Worm (Caenorhabditis elegans): ENCODE measurements around the gene irld-12.

ce11 chrV:3038058-3038457 lies 16.9 kb upstream of the irld-12 start:
- TF ChIP-seq him-1 (tag; optimal IDR thresholded peaks at IDR 0.05) (no peak), nhr-80 (tag; optimal IDR thresholded peaks at IDR 0.05) (no peak), hmg-1.2 (GFP tag; IDR thresholded peaks at IDR 0.05) (no peak), hlh-26 (GFP tag; conservative IDR thresholded peaks at IDR 0.05) (no peak), lsy-27 (tag; optimal IDR thresholded peaks at IDR 0.05; ENCODE audit: borderline replicate concordance, insufficient read depth) (no peak), madf-8 (GFP tag; conservative IDR thresholded peaks at IDR 0.05) (no peak), unc-62 (GFP tag; optimal IDR thresholded peaks at IDR 0.05) (no peak), madf-3 (GFP tag; IDR thresholded peaks at IDR 0.05) (no peak), F33H1.4 (GFP tag; IDR thresholded peaks at IDR 0.05) (no peak), aptf-2 (GFP tag; conservative IDR thresholded peaks at IDR 0.05) (no peak), mcd-1 (GFP tag; IDR thresholded peaks at IDR 0.05) (no peak)

Measured in whole organism, young adult.